Worm (Caenorhabditis elegans): ENCODE measurements around the gene D2007.2.

- no peak for TF ChIP-seq ztf-29 (GFP tag; IDR thresholded peaks at IDR 0.05)
- TF ChIP-seq T22C8.4 (GFP tag; IDR thresholded peaks at IDR 0.05), result no peak
- no peak for TF ChIP-seq tab-1 (GFP tag; IDR thresholded peaks at IDR 0.05)
- TF ChIP-seq flt-1 (GFP tag; IDR thresholded peaks at IDR 0.05), result no peak
- no peak for TF ChIP-seq klf-2 (GFP tag; conservative IDR thresholded peaks at IDR 0.05)
- TF ChIP-seq med-1 (GFP tag; optimal IDR thresholded peaks at IDR 0.05; ENCODE audit: insufficient read depth), result no peak
- no peak for TF ChIP-seq ztf-23 (GFP tag; IDR thresholded peaks at IDR 0.05)
- TF ChIP-seq ref-1 (GFP tag; conservative IDR thresholded peaks at IDR 0.05), result no peak
- TF ChIP-seq cog-1 (tag; optimal IDR thresholded peaks at IDR 0.05), result no peak
Observed at ce11 chrIII:8130177-8130902, 18.4 kb upstream of the D2007.2 start, which contains the start of the genes rpl-21 and C14B9.10.
